Worm (Caenorhabditis elegans) whole organism, late embryonic: ENCODE results near the gene T08D10.3.

Experiments
- C08G9.2 ChIP-seq: sonication (generic microtip); optimal IDR thresholded peaks from 2 replicates; lab custom pipeline; 2016; ENCODE audit warnings: mild to moderate bottlenecking, missing genetic modification characterization, moderate library complexity, missing compliant biosample characterization
- C38D4.7 ChIP-seq: fragments of 200-800 bp; sonication (Bioruptor generic); optimal IDR thresholded peaks from 2 replicates; lab custom pipeline; 2018; ENCODE audit warnings: mild to moderate bottlenecking, missing genetic modification characterization, moderate library complexity, missing compliant biosample characterization
- K02D7.2 ChIP-seq: sonication (generic microtip); optimal IDR thresholded peaks from 2 replicates; lab custom pipeline; 2017; ENCODE audit warnings: mild to moderate bottlenecking, missing genetic modification characterization, missing compliant biosample characterization
- K09A11.1 ChIP-seq: sonication (generic microtip); optimal IDR thresholded peaks from 2 replicates; lab custom pipeline; 2017; ENCODE audit warnings: antibody characterized with exemption, mild to moderate bottlenecking, missing genetic modification characterization, missing compliant biosample characterization; ENCODE audit not compliant: insufficient read depth
- T23F11.4 ChIP-seq: fragments of 200-800 bp; sonication (Bioruptor generic); optimal IDR thresholded peaks from 2 replicates; lab custom pipeline; 2018; ENCODE audit warnings: mild to moderate bottlenecking, missing genetic modification characterization, missing compliant biosample characterization
- ceh-18 ChIP-seq: sonication (generic microtip); optimal IDR thresholded peaks from 2 replicates; lab custom pipeline; 2016; ENCODE audit warnings: missing genetic modification characterization, missing compliant biosample characterization
- ceh-24 ChIP-seq: sonication (generic microtip); optimal IDR thresholded peaks from 2 replicates; lab custom pipeline; 2016; ENCODE audit warnings: mild to moderate bottlenecking, missing genetic modification characterization, missing compliant biosample characterization
- ceh-34 ChIP-seq: sonication (generic microtip); optimal IDR thresholded peaks from 2 replicates; lab custom pipeline; 2016; ENCODE audit warnings: mild to moderate bottlenecking, missing genetic modification characterization, missing compliant biosample characterization
- ceh-45 ChIP-seq: fragments of 200-800 bp; sonication (Bioruptor generic); IDR thresholded peaks from 2 replicates; pipeline ENCODE4 v1.3.6; 2022; ENCODE audit warnings: missing genetic modification reagents, missing genetic modification characterization, missing compliant biosample characterization
- elt-2 ChIP-seq: sonication (generic microtip); optimal IDR thresholded peaks from 2 replicates; lab custom pipeline; 2016; ENCODE audit warnings: missing genetic modification reagents, missing genetic modification characterization, missing compliant biosample characterization
- fkh-10 ChIP-seq: fragments of 150-350 bp; optimal IDR thresholded peaks from 2 replicates; lab custom pipeline; 2014; ENCODE audit warnings: missing biosample characterization, missing genetic modification reagents, missing genetic modification characterization
- gmeb-2 ChIP-seq: sonication (generic microtip); optimal IDR thresholded peaks from 2 replicates; lab custom pipeline; 2016; ENCODE audit warnings: missing genetic modification characterization, inconsistent platforms, missing compliant biosample characterization
- hlh-6 ChIP-seq: sonication (generic microtip); optimal IDR thresholded peaks from 2 replicates; lab custom pipeline; 2016; ENCODE audit warnings: missing genotype, missing genetic modification characterization, missing compliant biosample characterization
- hlh-8 ChIP-seq: sonication (generic microtip); optimal IDR thresholded peaks from 2 replicates; lab custom pipeline; 2016; ENCODE audit warnings: missing genotype, missing genetic modification characterization, missing compliant biosample characterization
- lim-6 ChIP-seq: sonication (generic microtip); optimal IDR thresholded peaks from 2 replicates; lab custom pipeline; 2016; ENCODE audit warnings: missing genetic modification characterization, missing compliant biosample characterization
- madf-2 ChIP-seq: sonication (generic microtip); optimal IDR thresholded peaks from 2 replicates; lab custom pipeline; 2017; ENCODE audit warnings: missing genetic modification characterization, missing compliant biosample characterization
- mec-3 ChIP-seq: sonication (generic microtip); optimal IDR thresholded peaks from 2 replicates; lab custom pipeline; 2016; ENCODE audit warnings: borderline replicate concordance, missing genetic modification characterization, missing compliant biosample characterization
- nfya-1 ChIP-seq: sonication (generic microtip); optimal IDR thresholded peaks from 2 replicates; lab custom pipeline; 2017; ENCODE audit warnings: missing genetic modification characterization, mild to moderate bottlenecking, missing compliant biosample characterization, antibody characterized with exemption, moderate library complexity
- nhr-11 ChIP-seq: fragments of 150-350 bp; optimal IDR thresholded peaks from 2 replicates; lab custom pipeline; 2014; ENCODE audit warnings: missing biosample characterization, missing genetic modification characterization
- npax-4 ChIP-seq: sonication (generic microtip); optimal IDR thresholded peaks from 2 replicates; lab custom pipeline; 2016; ENCODE audit warnings: missing genetic modification characterization, missing compliant biosample characterization
- odd-2 ChIP-seq: sonication (generic microtip); optimal IDR thresholded peaks from 2 replicates; lab custom pipeline; 2017; ENCODE audit warnings: antibody characterized with exemption, mild to moderate bottlenecking, missing genetic modification characterization, missing compliant biosample characterization
- pha-2 ChIP-seq: sonication (generic microtip); optimal IDR thresholded peaks from 2 replicates; lab custom pipeline; 2017; ENCODE audit warnings: mild to moderate bottlenecking, missing genetic modification characterization, missing compliant biosample characterization
- pha-4 ChIP-seq: fragments of 150-350 bp; optimal IDR thresholded peaks from 2 replicates; lab custom pipeline; 2018; ENCODE audit warnings: missing biosample characterization, missing genetic modification reagents, missing genetic modification characterization
- pqm-1 ChIP-seq: sonication (generic microtip); optimal IDR thresholded peaks from 2 replicates; lab custom pipeline; 2016; ENCODE audit warnings: missing genetic modification characterization, missing compliant biosample characterization
- ref-2 ChIP-seq: sonication (generic microtip); optimal IDR thresholded peaks from 2 replicates; lab custom pipeline; 2016; ENCODE audit warnings: missing genetic modification characterization, missing compliant biosample characterization
- sox-2 ChIP-seq: fragments of 200-800 bp; sonication (Bioruptor generic); IDR thresholded peaks from 2 replicates; pipeline ENCODE4 v1.3.6; 2022; ENCODE audit warnings: missing genetic modification reagents, missing genetic modification characterization, missing compliant biosample characterization
- sox-4 ChIP-seq: sonication (generic microtip); optimal IDR thresholded peaks from 2 replicates; lab custom pipeline; 2017; ENCODE audit warnings: mild to moderate bottlenecking, missing genetic modification characterization, inconsistent platforms, missing compliant biosample characterization
- syd-9 ChIP-seq: sonication (generic microtip); optimal IDR thresholded peaks from 2 replicates; lab custom pipeline; 2016; ENCODE audit warnings: mild to moderate bottlenecking, missing genetic modification characterization, moderate library complexity, missing compliant biosample characterization
- ttx-3 ChIP-seq: sonication (generic microtip); optimal IDR thresholded peaks from 2 replicates; lab custom pipeline; 2016; ENCODE audit warnings: missing genetic modification reagents, missing genetic modification characterization, missing compliant biosample characterization
- unc-3 ChIP-seq, 2 experiments: fragments of 200-800 bp in 1 of 2; sonication (Bioruptor generic) in 1 of 2; sonication (generic microtip) in 1 of 2; conservative IDR thresholded peaks in 1 of 2; optimal IDR thresholded peaks in 1 of 2; 2 replicates each; pipeline versions ENCODE4 v1.3.6 to Lab custom; 2016 to 2022; ENCODE audit warnings: missing compliant biosample characterization in 2 of 2, missing genetic modification characterization in 2 of 2, missing genetic modification reagents in 1 of 2
- unc-86 ChIP-seq: sonication (generic microtip); optimal IDR thresholded peaks from 2 replicates; lab custom pipeline; 2016; ENCODE audit warnings: missing genetic modification characterization, missing compliant biosample characterization
- zip-5 ChIP-seq: sonication (generic microtip); optimal IDR thresholded peaks from 2 replicates; lab custom pipeline; 2016; ENCODE audit warnings: missing genetic modification characterization, missing compliant biosample characterization
- ztf-16 ChIP-seq: sonication (generic microtip); optimal IDR thresholded peaks from 2 replicates; lab custom pipeline; 2017; ENCODE audit warnings: missing genetic modification characterization, missing compliant biosample characterization

T08D10.3 gene

ce11 chrX:11955125-11955524 is at the start of gene T08D10.3:
TSS of gene T08D10.3 (plus strand) at chrX:11955425.
- no peak for TF ChIP-seq ceh-24 (tag; lab: Kevin White, UChicago)
- no peak for TF ChIP-seq fkh-10 (GFP tag; lab: Kevin White, UChicago)
- TF ChIP-seq nhr-11 (tag; lab: Kevin White, UChicago) = no peak
- no peak for TF ChIP-seq unc-3 (GFP tag; conservative IDR thresholded peaks at IDR 0.05; lab: Robert Waterston, UW)
- TF ChIP-seq unc-3 (tag; optimal IDR thresholded peaks at IDR 0.05; lab: Kevin White, UChicago) = no peak
- TF ChIP-seq C38D4.7 = no peak
- TF ChIP-seq mec-3 (tag; lab: Kevin White, UChicago) = no peak
- no peak for TF ChIP-seq sox-4 (tag; lab: Kevin White, UChicago)
- TF ChIP-seq nfya-1 (tag; lab: Kevin White, UChicago) = no peak
- TF ChIP-seq ceh-18 = no peak
- TF ChIP-seq sox-2 (GFP tag; lab: Robert Waterston, UW) = no peak
- TF ChIP-seq T23F11.4 = no peak
- no peak for TF ChIP-seq hlh-8 (tag; lab: Kevin White, UChicago)
- TF ChIP-seq syd-9 (tag; lab: Kevin White, UChicago) = no peak
- no peak for TF ChIP-seq npax-4 (tag; lab: Kevin White, UChicago)
- TF ChIP-seq odd-2 (tag; lab: Kevin White, UChicago) = no peak
- TF ChIP-seq ttx-3 (tag; lab: Kevin White, UChicago) = no peak

- TF ChIP-seq lim-6 (tag; lab: Kevin White, UChicago) (no peak), ceh-24 (tag; lab: Kevin White, UChicago) (no peak), unc-86 (tag; lab: Kevin White, UChicago) (no peak), C08G9.2 (no peak), ceh-34 (no peak), pqm-1 (tag; lab: Kevin White, UChicago) (no peak), zip-5 (tag; lab: Kevin White, UChicago) (no peak), K02D7.2 (tag; lab: Kevin White, UChicago) (no peak)
- TF ChIP-seq, all 69 proteins: peak for 0
Measured at ce11 chrX:11906626-11907025, 48.6 kb upstream of the T08D10.3 start.

ce11 chrX:11907263-11907662 is 48.0 kb upstream of the T08D10.3 start, which contains the start of gene Y62H9A.11:
TSS of gene Y62H9A.11 (minus strand) at chrX:11907363.
- no peak for TF ChIP-seq gmeb-2
- TF ChIP-seq hlh-6 (tag; lab: Kevin White, UChicago) = no peak

ce11 chrX:11908226-11908625 is 47.0 kb upstream of the T08D10.3 start:
- TF ChIP-seq pha-4 = no peak
- no peak for TF ChIP-seq pha-2 (tag; lab: Kevin White, UChicago)
- no peak for TF ChIP-seq zip-5 (tag; lab: Kevin White, UChicago)
- TF ChIP-seq madf-2 (tag; lab: Kevin White, UChicago) = no peak
- no peak for TF ChIP-seq ztf-16 (tag; lab: Kevin White, UChicago)
- no peak for TF ChIP-seq unc-3 (GFP tag; conservative IDR thresholded peaks at IDR 0.05; lab: Robert Waterston, UW)
- no peak for TF ChIP-seq unc-3 (tag; optimal IDR thresholded peaks at IDR 0.05; lab: Kevin White, UChicago)
- TF ChIP-seq K02D7.2 (tag; lab: Kevin White, UChicago) = no peak
- no peak for TF ChIP-seq ref-2
- TF ChIP-seq nhr-11 (tag; lab: Kevin White, UChicago) = no peak
- no peak for TF ChIP-seq ceh-45 (GFP tag; lab: Robert Waterston, UW)
- no peak for TF ChIP-seq K09A11.1 (tag; lab: Kevin White, UChicago)
- TF ChIP-seq sox-4 (tag; lab: Kevin White, UChicago) = no peak

- TF ChIP-seq pha-2 (tag; lab: Kevin White, UChicago) (no peak), elt-2 (peak; percentile 24)
- TF ChIP-seq, all 69 proteins: peak for 1
Measured at ce11 chrX:11909168-11909567, 46.1 kb upstream of the T08D10.3 start.
